In genomic region chr2L:11942265-11942664, dm6 we compare ENCODE assay signal across 3 fruit fly cellular contexts.
TF ChIP-seq lines count a peak whose summit lies in the region.

No protein-coding gene starts in this region.

- peak; percentile 1 for TF ChIP-seq CTCF in whole organism, embryonic (GFP tag; optimal IDR thresholded peaks at IDR 0.05; lab: Kevin White, UChicago)

TF ChIP-seq in whole organism, embryonic, 481 proteins besides CTCF, POLR2A, EP300 and RAD21:
- no peak for TF ChIP-seq hkb (optimal IDR thresholded peaks at IDR 0.05; lab: Kevin White, UChicago)
- TF ChIP-seq hkb (GFP tag; IDR thresholded peaks at IDR 0.05; lab: Robert Waterston, UW), result no peak
- TF ChIP-seq E2f1 (GFP tag; IDR thresholded peaks at IDR 0.05; lab: Robert Waterston, UW), result 0 out of 2 replicates have a peak, but pooled peaks have one; percentile 10
- TF ChIP-seq CG10979 (tag; optimal IDR thresholded peaks at IDR 0.05; lab: Kevin White, UChicago), result no peak
- TF ChIP-seq CG11504 (tag; optimal IDR thresholded peaks at IDR 0.05; lab: Kevin White, UChicago), result peak; percentile 3
- peak; percentile 50; the same call in 1 of the 2 replicates for TF ChIP-seq Drgx (GFP tag; IDR thresholded peaks at IDR 0.05; lab: Robert Waterston, UW)
- no peak for TF ChIP-seq ftz-f1 (GFP tag; optimal IDR thresholded peaks at IDR 0.05; lab: Kevin White, UChicago)
- TF ChIP-seq Fer3 (tag; optimal IDR thresholded peaks at IDR 0.05; lab: Kevin White, UChicago), result no peak
- peak; percentile 97 for TF ChIP-seq CG5180 (GFP tag; optimal IDR thresholded peaks at IDR 0.05; lab: Kevin White, UChicago)
- TF ChIP-seq gem (tag; optimal IDR thresholded peaks at IDR 0.05; lab: Kevin White, UChicago), result peak; percentile 28
- TF ChIP-seq CG15479 (GFP tag; optimal IDR thresholded peaks at IDR 0.05; lab: Kevin White, UChicago), result no peak

TF ChIP-seq in whole organism, prepupa, 60 proteins besides CTCF, POLR2A, EP300 and RAD21:
- TF ChIP-seq Eip93F (GFP tag; optimal IDR thresholded peaks at IDR 0.05; lab: Kevin White, UChicago), result no peak
- peak; percentile 12 for TF ChIP-seq net (GFP tag; optimal IDR thresholded peaks at IDR 0.05; lab: Kevin White, UChicago)
- no peak for TF ChIP-seq CG7368 (GFP tag; optimal IDR thresholded peaks at IDR 0.05; lab: Kevin White, UChicago)
- TF ChIP-seq Hr4 (GFP tag; optimal IDR thresholded peaks at IDR 0.05; lab: Kevin White, UChicago), result peak; percentile 11
- 0 out of 3 replicates have a peak, but pooled peaks have one; percentile 16 for TF ChIP-seq CG6163 (GFP tag; IDR thresholded peaks at IDR 0.05; lab: Robert Waterston, UW)
- TF ChIP-seq eg (GFP tag; IDR thresholded peaks at IDR 0.05; lab: Robert Waterston, UW), result 0 out of 3 replicates have a peak, but pooled peaks have one; percentile 7
- TF ChIP-seq CG32006 (GFP tag; optimal IDR thresholded peaks at IDR 0.05; lab: Kevin White, UChicago), result peak; percentile 41
- no peak for TF ChIP-seq Sox15 (GFP tag; optimal IDR thresholded peaks at IDR 0.05; lab: Kevin White, UChicago)
- TF ChIP-seq achi (GFP tag; optimal IDR thresholded peaks at IDR 0.05; lab: Kevin White, UChicago), result peak; percentile 10
- TF ChIP-seq OdsH (GFP tag; optimal IDR thresholded peaks at IDR 0.05; lab: Kevin White, UChicago), result peak; percentile 5

TF ChIP-seq in whole organism, pupa, 21 proteins besides CTCF, POLR2A, EP300 and RAD21:
- TF ChIP-seq Ets98B (GFP tag; IDR thresholded peaks at IDR 0.05; lab: Robert Waterston, UW), result 0 out of 2 replicates have a peak, but pooled peaks have one; percentile 5
- no peak for TF ChIP-seq CG12605 (GFP tag; IDR thresholded peaks at IDR 0.05; lab: Robert Waterston, UW)
- no peak for TF ChIP-seq Snoo (tag; optimal IDR thresholded peaks at IDR 0.05; lab: Kevin White, UChicago)
- peak; percentile 52; the same call in 1 of the 3 replicates for TF ChIP-seq CG4496 (GFP tag; IDR thresholded peaks at IDR 0.05; lab: Robert Waterston, UW)
- no peak for TF ChIP-seq Pif1B (GFP tag; optimal IDR thresholded peaks at IDR 0.05; lab: Kevin White, UChicago)
- peak; percentile 14 for TF ChIP-seq CG14655 (GFP tag; optimal IDR thresholded peaks at IDR 0.05; lab: Kevin White, UChicago)
- TF ChIP-seq CG8301 (tag; optimal IDR thresholded peaks at IDR 0.05; lab: Kevin White, UChicago), result peak; percentile 10
- peak; percentile 12 for TF ChIP-seq CG8159 (tag; optimal IDR thresholded peaks at IDR 0.05; lab: Kevin White, UChicago)
